Worm (Caenorhabditis elegans): Measurements from ENCODE around the gene K01D12.9.

DNA sequence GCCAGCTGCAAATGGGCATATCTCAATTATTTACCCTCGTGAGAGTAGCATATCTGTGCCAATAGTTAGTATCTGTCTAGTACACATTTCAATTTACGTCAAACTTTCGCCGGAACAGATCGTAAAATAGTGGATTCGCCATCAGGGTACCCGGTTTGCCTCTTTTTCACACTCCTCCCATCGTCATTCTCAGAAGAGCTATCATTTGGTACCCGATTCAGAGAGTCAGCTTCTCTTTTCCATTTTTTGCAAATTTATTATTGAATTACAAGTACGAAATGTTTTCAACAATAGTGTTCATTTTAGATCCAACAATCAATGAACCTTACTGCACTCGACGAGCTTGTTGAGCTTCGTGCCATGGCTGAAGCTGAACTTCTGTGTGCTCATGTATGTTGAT, 24.6 kb upstream of the K01D12.9 start, which contains the start of gene C54D10.5:
- TF ChIP-seq nhr-11 (tag; optimal IDR thresholded peaks at IDR 0.05) (no peak), elt-2 (tag; optimal IDR thresholded peaks at IDR 0.05) (no peak), fos-1 (tag; optimal IDR thresholded peaks at IDR 0.05) (no peak), fkh-10 (GFP tag; optimal IDR thresholded peaks at IDR 0.05) (no peak)

Measured in whole organism, L3 larva.